Fruit fly (Drosophila melanogaster): ENCODE results near the gene ImpL2.

The ImpL2 gene

DNA sequence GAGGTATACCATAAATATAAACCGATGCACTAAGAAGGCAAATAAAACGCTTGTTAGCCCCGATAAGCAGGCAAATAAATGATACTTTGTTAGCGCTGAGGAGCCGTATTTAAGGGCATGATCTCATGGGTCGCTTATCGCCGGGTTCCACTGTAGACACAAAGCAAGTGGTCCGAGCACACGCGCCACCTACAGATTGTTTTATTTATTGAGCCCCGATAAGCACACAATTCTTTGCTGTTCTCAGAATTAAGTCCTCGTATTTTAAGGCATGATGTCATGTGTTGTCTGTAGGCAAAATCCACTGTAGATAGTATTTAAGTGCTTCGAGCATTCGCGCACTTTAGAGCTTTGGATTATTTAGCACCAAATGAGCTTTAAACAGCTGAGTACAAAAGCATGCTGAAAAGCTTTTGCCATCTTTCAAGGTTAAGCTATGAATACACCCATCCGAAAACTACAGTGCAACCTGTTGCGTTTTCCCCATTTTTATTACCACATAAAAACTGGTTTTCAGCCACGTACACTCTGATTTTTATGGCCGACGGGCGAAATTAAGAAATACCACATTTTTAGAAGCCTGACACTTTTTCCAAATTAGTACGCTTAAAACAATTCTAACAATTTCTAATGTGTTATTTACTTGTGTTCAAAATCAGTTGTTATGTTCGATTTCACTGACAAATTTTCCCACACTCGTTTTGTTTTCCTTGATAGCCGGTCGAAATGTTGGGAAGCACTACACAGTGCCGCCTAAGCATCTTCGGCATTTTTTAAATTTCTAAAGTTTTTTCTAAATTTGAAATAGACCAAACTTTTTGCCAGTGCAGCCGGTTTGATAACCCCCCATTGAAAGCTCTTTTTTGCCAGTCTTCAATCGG, 3.7 kb upstream of the ImpL2 start, which contains the start of gene Sqor (continued):
- TF ChIP-seq CG3163 (GFP tag; optimal IDR thresholded peaks at IDR 0.05) (peak; percentile 70), sna (GFP tag; IDR thresholded peaks at IDR 0.05; ENCODE audit: partially characterized antibody) (no peak), nerfin-2 (GFP tag; IDR thresholded peaks at IDR 0.05; ENCODE audit: partially characterized antibody) (peak; percentile 12; the same call in 1 of the 2 replicates), run (tag; optimal IDR thresholded peaks at IDR 0.05) (peak; percentile 79), CG18619 (GFP tag; optimal IDR thresholded peaks at IDR 0.05) (peak; percentile 91), danr (GFP tag; IDR thresholded peaks at IDR 0.05) (peak; percentile 72), Kr (GFP tag; optimal IDR thresholded peaks at IDR 0.05) (no peak), CG30020 (tag; optimal IDR thresholded peaks at IDR 0.05) (peak; percentile 49), CG9797 (GFP tag; optimal IDR thresholded peaks at IDR 0.05) (no peak), croc (GFP tag; conservative IDR thresholded peaks at IDR 0.05) (0 out of 3 replicates have a peak, but pooled peaks have one; percentile 13), Jarid2 (GFP tag; optimal IDR thresholded peaks at IDR 0.05) (peak; percentile 54), CG2116 (GFP tag; optimal IDR thresholded peaks at IDR 0.05) (peak; percentile 54), Hmr (GFP tag; optimal IDR thresholded peaks at IDR 0.05) (peak; percentile 89), slp2 (GFP tag; optimal IDR thresholded peaks at IDR 0.05) (peak; percentile 86), CG14441 (GFP tag; IDR thresholded peaks at IDR 0.05) (peak; percentile 80), CG16779 (GFP tag; IDR thresholded peaks at IDR 0.05) (peak; percentile 71; the same call in 1 of the 2 replicates), nom (GFP tag; optimal IDR thresholded peaks at IDR 0.05) (peak; percentile 91), CG8944 (GFP tag; optimal IDR thresholded peaks at IDR 0.05) (peak; percentile 81), pho (GFP tag; optimal IDR thresholded peaks at IDR 0.05) (peak; percentile 90), CG31388 (GFP tag; optimal IDR thresholded peaks at IDR 0.05) (peak; percentile 10), ap (GFP tag; IDR thresholded peaks at IDR 0.05) (peak; percentile 54), NFAT (GFP tag; IDR thresholded peaks at IDR 0.05) (peak; percentile 76), dan (GFP tag; IDR thresholded peaks at IDR 0.05) (no peak), CG30431 (GFP tag; optimal IDR thresholded peaks at IDR 0.05) (peak; percentile 77), CG34224 (GFP tag; IDR thresholded peaks at IDR 0.05; ENCODE audit: partially characterized antibody) (no peak), Med (GFP tag) (peak; percentile 98), Xrp1 (GFP tag; IDR thresholded peaks at IDR 0.05) (peak; percentile 31; the same call in 1 of the 2 replicates), Aef1 (GFP tag; IDR thresholded peaks at IDR 0.05) (peak; percentile 81), tap (tag; optimal IDR thresholded peaks at IDR 0.05) (peak; percentile 82), CG8388 (GFP tag; optimal IDR thresholded peaks at IDR 0.05) (peak; percentile 68), vfl (GFP tag; optimal IDR thresholded peaks at IDR 0.05) (peak; percentile 83), CG43689 (GFP tag; IDR thresholded peaks at IDR 0.05) (no peak; the same call in 1 of the 2 replicates), Awh (GFP tag; IDR thresholded peaks at IDR 0.05) (peak; percentile 64; the same call in 1 of the 2 replicates), CG18476 (GFP tag; optimal IDR thresholded peaks at IDR 0.05) (peak; percentile 66), p53 (GFP tag; optimal IDR thresholded peaks at IDR 0.05) (peak; percentile 79), Dip3 (GFP tag; optimal IDR thresholded peaks at IDR 0.05) (peak; percentile 92), dpn (GFP tag; optimal IDR thresholded peaks at IDR 0.05) (peak; percentile 78 to 90)

DNA sequence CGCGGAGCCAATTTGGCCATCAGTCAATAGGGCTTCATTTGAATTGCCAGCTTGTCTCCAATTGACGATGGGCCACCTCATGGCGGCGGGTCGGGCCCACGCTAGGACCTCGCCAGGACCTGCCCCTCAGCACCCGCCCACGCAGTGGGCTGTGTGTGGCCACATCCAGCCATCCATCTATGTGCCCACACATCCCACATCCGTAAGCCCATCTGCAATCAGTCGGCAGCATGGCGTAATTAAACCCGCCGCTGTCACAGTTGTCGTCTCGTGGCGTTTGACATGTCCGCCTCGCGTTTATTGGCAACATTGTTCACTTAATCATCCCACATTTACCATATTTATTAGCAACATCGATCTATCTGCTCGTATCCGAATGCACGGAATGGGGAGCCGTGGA, 2.2 kb upstream of the ImpL2 start:
- peak; percentile 58 for TF ChIP-seq Ets65A (GFP tag)
- TF ChIP-seq exex (tag; optimal IDR thresholded peaks at IDR 0.05) = no peak
- TF ChIP-seq aop (GFP tag; IDR thresholded peaks at IDR 0.05) = 0 out of 2 replicates have a peak, but pooled peaks have one; percentile 3
- peak; percentile 3; the same call in 1 of the 3 replicates for TF ChIP-seq ci (GFP tag; IDR thresholded peaks at IDR 0.05)
- no peak for TF ChIP-seq CG2678 (tag; optimal IDR thresholded peaks at IDR 0.05)
- 0 out of 3 replicates have a peak, but pooled peaks have one; percentile 4 for TF ChIP-seq sr (GFP tag; IDR thresholded peaks at IDR 0.05)
- no peak for TF ChIP-seq H2.0 (GFP tag; IDR thresholded peaks at IDR 0.05)
- peak; percentile 12; the same call in 1 of the 2 replicates for TF ChIP-seq CG4404 (GFP tag; IDR thresholded peaks at IDR 0.05)
- no peak for TF ChIP-seq Hsf (GFP tag; optimal IDR thresholded peaks at IDR 0.05)
- TF ChIP-seq sens (GFP tag) = peak; percentile 59

All from whole organism, embryonic.